Worm (Caenorhabditis elegans): ENCODE measurements around the gene F21D9.4.

- TF ChIP-seq ztf-4 (tag; optimal IDR thresholded peaks at IDR 0.05): no peak
- no peak for TF ChIP-seq unc-62 (GFP tag; optimal IDR thresholded peaks at IDR 0.05)
- no peak for TF ChIP-seq ceh-9 (tag; optimal IDR thresholded peaks at IDR 0.05)
- TF ChIP-seq ama-1 (optimal IDR thresholded peaks at IDR 0.05): no peak
- TF ChIP-seq nfya-1 (tag; optimal IDR thresholded peaks at IDR 0.05; ENCODE audit: insufficient read depth): no peak
- no peak for TF ChIP-seq ceh-82 (tag; optimal IDR thresholded peaks at IDR 0.05)
- TF ChIP-seq nhr-12 (tag; optimal IDR thresholded peaks at IDR 0.05): no peak
- no peak for TF ChIP-seq aly-2 (tag; optimal IDR thresholded peaks at IDR 0.05)
Measured at ce11 chrV:19299262-19299661, 45.6 kb downstream of the F21D9.4 start, which contains the start of gene F55C9.14.

Measured in whole organism, L3 larva.